Fruit fly (Drosophila melanogaster) whole organism, embryonic: Measurements from ENCODE around the gene CG42579.

Source experiments
- Atf6 ChIP-seq: fragments of 200-800 bp; sonication (Bioruptor generic); IDR thresholded peaks from 2 replicates; pipeline ENCODE4 v1.3.6; 2022; ENCODE audit warnings: missing biosample characterization, missing genetic modification characterization
- CG10321 ChIP-seq: fragments of 200-800 bp; sonication (Bioruptor generic); IDR thresholded peaks from 2 replicates; pipeline ENCODE4 v1.3.6; 2022; ENCODE audit warnings: missing biosample characterization, missing genetic modification characterization
- CG10431 ChIP-seq: fragments of 200-800 bp; sonication (Bioruptor generic); optimal IDR thresholded peaks from 3 replicates; lab custom pipeline; 2018; ENCODE audit warnings: missing biosample characterization, mild to moderate bottlenecking, missing genetic modification characterization
- CG11504 ChIP-seq: fragments of 200-800 bp; sonication (Bioruptor generic); optimal IDR thresholded peaks from 3 replicates; lab custom pipeline; 2019; ENCODE audit warnings: missing biosample characterization, mild to moderate bottlenecking, missing genetic modification characterization, moderate library complexity
- CG12104 ChIP-seq: fragments of 200-800 bp; sonication (Bioruptor generic); optimal IDR thresholded peaks from 3 replicates; lab custom pipeline; 2016; ENCODE audit warnings: missing biosample characterization, missing genetic modification characterization
- CG12236 ChIP-seq: fragments of 200-800 bp; sonication (Bioruptor generic); optimal IDR thresholded peaks from 2 replicates; lab custom pipeline; 2016; ENCODE audit warnings: missing biosample characterization, missing genetic modification characterization
- CG13123 ChIP-seq: fragments of 200-800 bp; sonication (Bioruptor generic); optimal IDR thresholded peaks from 2 replicates; lab custom pipeline; 2016; ENCODE audit warnings: missing biosample characterization, missing genetic modification characterization
- CG13424 ChIP-seq: fragments of 200-800 bp; sonication (Bioruptor generic); optimal IDR thresholded peaks from 2 replicates; lab custom pipeline; 2019; ENCODE audit warnings: missing biosample characterization, mild to moderate bottlenecking, missing genetic modification characterization, moderate library complexity
- CG15073 ChIP-seq: fragments of 200-800 bp; sonication (Bioruptor generic); optimal IDR thresholded peaks from 2 replicates; lab custom pipeline; 2016; ENCODE audit warnings: missing biosample characterization, missing genetic modification characterization
- CG15696 ChIP-seq: fragments of 200-800 bp; sonication (Bioruptor generic); optimal IDR thresholded peaks from 2 replicates; lab custom pipeline; 2019; ENCODE audit warnings: missing biosample characterization, mild to moderate bottlenecking, missing genetic modification characterization, moderate library complexity
- CG16813 ChIP-seq: fragments of 200-800 bp; sonication (Bioruptor generic); IDR thresholded peaks from 3 replicates; pipeline ENCODE4 v1.3.6; 2022; ENCODE audit warnings: missing biosample characterization, missing genetic modification characterization; ENCODE audit not compliant: partially characterized antibody
- CG17612 ChIP-seq: fragments of 200-800 bp; sonication (Bioruptor generic); IDR thresholded peaks from 2 replicates; pipeline ENCODE4 v1.3.6; 2022; ENCODE audit warnings: missing biosample characterization, missing genetic modification characterization
- CG17829 ChIP-seq: fragments of 200-800 bp; optimal IDR thresholded peaks from 2 replicates; lab custom pipeline; 2019; ENCODE audit warnings: missing biosample characterization, mild to moderate bottlenecking, missing genetic modification characterization, moderate library complexity
- CG18011 ChIP-seq: fragments of 200-800 bp; sonication (Bioruptor generic); optimal IDR thresholded peaks from 2 replicates; lab custom pipeline; 2017; ENCODE audit warnings: missing biosample characterization, missing genetic modification characterization, mild to moderate bottlenecking, moderate library complexity, missing genotype
- CG2202 ChIP-seq: fragments of 200-800 bp; sonication (Bioruptor generic); optimal IDR thresholded peaks from 2 replicates; lab custom pipeline; 2018; ENCODE audit warnings: missing biosample characterization, mild to moderate bottlenecking, missing genetic modification characterization
- CG3838 ChIP-seq: fragments of 200-800 bp; sonication (Bioruptor generic); optimal IDR thresholded peaks from 3 replicates; lab custom pipeline; 2016; ENCODE audit warnings: missing biosample characterization, missing genetic modification characterization
- CG4282 ChIP-seq: fragments of 200-800 bp; sonication (Bioruptor generic); optimal IDR thresholded peaks from 2 replicates; lab custom pipeline; 2016; ENCODE audit warnings: missing biosample characterization, missing genetic modification characterization
- CG4617 ChIP-seq: fragments of 200-800 bp; sonication (Bioruptor generic); optimal IDR thresholded peaks from 3 replicates; lab custom pipeline; 2016; ENCODE audit warnings: missing biosample characterization, missing genetic modification characterization, borderline replicate concordance
- CG8944 ChIP-seq: fragments of 200-800 bp; sonication (Bioruptor generic); optimal IDR thresholded peaks from 3 replicates; lab custom pipeline; 2016; ENCODE audit warnings: missing biosample characterization, missing genetic modification characterization
- CG9817 ChIP-seq: fragments of 200-800 bp; sonication (Bioruptor generic); optimal IDR thresholded peaks from 2 replicates; lab custom pipeline; 2018; ENCODE audit warnings: missing biosample characterization, mild to moderate bottlenecking, missing genetic modification characterization, moderate library complexity
- CHES-1-like ChIP-seq: fragments of 200-800 bp; sonication (Bioruptor generic); optimal IDR thresholded peaks from 2 replicates; lab custom pipeline; 2016; ENCODE audit warnings: missing biosample characterization, missing genetic modification characterization
- HLHmδ ChIP-seq: fragments of 200-800 bp; sonication (Bioruptor generic); optimal IDR thresholded peaks from 2 replicates; lab custom pipeline; 2018; ENCODE audit warnings: missing biosample characterization, mild to moderate bottlenecking, missing genetic modification characterization, moderate library complexity
- Lim3 ChIP-seq: fragments of 200-800 bp; sonication (Bioruptor generic); IDR thresholded peaks from 2 replicates; pipeline ENCODE4 v1.3.6; 2022; ENCODE audit warnings: missing biosample characterization, missing genetic modification characterization
- Nf-YB ChIP-seq: fragments of 200-800 bp; sonication (Bioruptor generic); optimal IDR thresholded peaks from 3 replicates; lab custom pipeline; 2019; ENCODE audit warnings: missing biosample characterization, mild to moderate bottlenecking, missing genetic modification characterization, moderate library complexity
- Nf-YC ChIP-seq: fragments of 200-800 bp; optimal IDR thresholded peaks from 3 replicates; lab custom pipeline; 2019; ENCODE audit warnings: missing biosample characterization, mild to moderate bottlenecking, missing genetic modification characterization, moderate library complexity
- Oaz ChIP-seq: fragments of 200-800 bp; sonication (Bioruptor generic); IDR thresholded peaks from 2 replicates; pipeline ENCODE4 v1.3.6; 2022; ENCODE audit warnings: missing biosample characterization, missing genetic modification characterization
- Scr ChIP-seq: fragments of 200-800 bp; sonication (Bioruptor generic); IDR thresholded peaks from 2 replicates; pipeline ENCODE4 v1.3.6; 2022; ENCODE audit warnings: missing biosample characterization, missing genetic modification characterization; ENCODE audit not compliant: partially characterized antibody
- Sry-β ChIP-seq: fragments of 200-800 bp; sonication (Bioruptor generic); optimal IDR thresholded peaks from 2 replicates; lab custom pipeline; 2018; ENCODE audit warnings: missing biosample characterization, mild to moderate bottlenecking, missing genetic modification characterization, moderate library complexity
- Sry-δ ChIP-seq: fragments of 200-800 bp; sonication (Bioruptor generic); optimal IDR thresholded peaks from 2 replicates; lab custom pipeline; 2016; ENCODE audit warnings: missing biosample characterization, missing genetic modification characterization
- Xrp1 ChIP-seq: fragments of 200-800 bp; sonication (Bioruptor generic); IDR thresholded peaks from 2 replicates; pipeline ENCODE4 v1.3.6; 2022; ENCODE audit warnings: missing biosample characterization, missing genetic modification characterization
- bsh ChIP-seq, 2 experiments: fragments of 200-800 bp; sonication (Bioruptor generic); optimal IDR thresholded peaks; 2 replicates each; lab custom pipeline; 2017 to 2018; ENCODE audit warnings: mild to moderate bottlenecking in 2 of 2, missing biosample characterization in 2 of 2, missing genetic modification characterization in 2 of 2, moderate library complexity in 1 of 2
- dimm ChIP-seq: fragments of 200-800 bp; sonication (Bioruptor generic); IDR thresholded peaks from 2 replicates; pipeline ENCODE4 v1.3.6; 2022; ENCODE audit warnings: missing biosample characterization, missing genetic modification characterization
- emc ChIP-seq: fragments of 200-800 bp; sonication (Bioruptor generic); optimal IDR thresholded peaks from 2 replicates; lab custom pipeline; 2016; ENCODE audit warnings: missing biosample characterization, missing genetic modification characterization
- ems ChIP-seq: fragments of 200-800 bp; sonication (Bioruptor generic); optimal IDR thresholded peaks from 3 replicates; lab custom pipeline; 2016; ENCODE audit warnings: missing biosample characterization, missing genetic modification characterization
- esg ChIP-seq: fragments of 200-800 bp; sonication (Bioruptor generic); conservative IDR thresholded peaks from 2 replicates; pipeline ENCODE4 v1.3.6; 2022; ENCODE audit warnings: missing biosample characterization, missing genetic modification characterization
- lab ChIP-seq: fragments of 200-800 bp; sonication (Bioruptor generic); optimal IDR thresholded peaks from 3 replicates; lab custom pipeline; 2017; ENCODE audit warnings: missing biosample characterization, missing genetic modification characterization, mild to moderate bottlenecking, moderate library complexity, missing genetic modification reagents
- mam ChIP-seq: fragments of 200-800 bp; sonication (Bioruptor generic); optimal IDR thresholded peaks from 3 replicates; lab custom pipeline; 2016; ENCODE audit warnings: missing biosample characterization, missing genetic modification characterization
- nerfin-1 ChIP-seq: fragments of 200-800 bp; sonication (Bioruptor generic); optimal IDR thresholded peaks from 3 replicates; lab custom pipeline; 2019; ENCODE audit warnings: missing biosample characterization, mild to moderate bottlenecking, missing genetic modification characterization, moderate library complexity
- nmo ChIP-seq: fragments of 200-800 bp; sonication (Bioruptor generic); optimal IDR thresholded peaks from 2 replicates; lab custom pipeline; 2018; ENCODE audit warnings: missing biosample characterization, mild to moderate bottlenecking, missing genetic modification characterization, moderate library complexity
- odd ChIP-seq: fragments of 200-800 bp; sonication (Bioruptor generic); optimal IDR thresholded peaks from 2 replicates; lab custom pipeline; 2017; ENCODE audit warnings: missing biosample characterization, mild to moderate bottlenecking, missing genetic modification characterization
- pfk ChIP-seq: fragments of 200-800 bp; sonication (Bioruptor generic); optimal IDR thresholded peaks from 2 replicates; lab custom pipeline; 2018; ENCODE audit warnings: missing biosample characterization, mild to moderate bottlenecking, missing genetic modification characterization, moderate library complexity
- prd ChIP-seq, 3 experiments: fragments of >200 bp in 2 of 3; fragments of 200-800 bp in 1 of 3; sonication (Bioruptor generic) in 1 of 3; optimal IDR thresholded peaks in 2 of 3; IDR thresholded peaks in 1 of 3; 2 replicates in 2 of 3; 3 replicates in 1 of 3; pipeline versions ENCODE4 v1.3.6 to Lab custom; 2017 to 2022; ENCODE audit warnings: missing biosample characterization in 1 of 3, missing genetic modification characterization in 1 of 3
- sens-2 ChIP-seq: fragments of 200-800 bp; sonication (Bioruptor generic); IDR thresholded peaks from 2 replicates; pipeline ENCODE4 v1.3.6; 2022; ENCODE audit warnings: missing biosample characterization, missing genetic modification characterization
- slou ChIP-seq: fragments of 200-800 bp; sonication (Bioruptor generic); optimal IDR thresholded peaks from 3 replicates; lab custom pipeline; 2016; ENCODE audit warnings: missing biosample characterization, missing genetic modification characterization
- tap ChIP-seq: fragments of 200-800 bp; optimal IDR thresholded peaks from 3 replicates; lab custom pipeline; 2019; ENCODE audit warnings: missing biosample characterization, mild to moderate bottlenecking, missing genetic modification characterization, moderate library complexity
- tgo ChIP-seq: fragments of 200-800 bp; sonication (Bioruptor generic); IDR thresholded peaks from 3 replicates; pipeline ENCODE4 v1.3.6; 2022; ENCODE audit warnings: missing biosample characterization, missing genetic modification characterization
- tna ChIP-seq: fragments of 200-800 bp; sonication (Bioruptor generic); IDR thresholded peaks from 2 replicates; pipeline ENCODE4 v1.3.6; 2022; ENCODE audit warnings: missing biosample characterization, missing genetic modification characterization; ENCODE audit not compliant: partially characterized antibody
- toy ChIP-seq: fragments of 200-800 bp; sonication (Bioruptor generic); IDR thresholded peaks from 2 replicates; pipeline ENCODE4 v1.3.6; 2022; ENCODE audit warnings: missing biosample characterization, missing genetic modification characterization
- twi ChIP-seq: fragments of 200-800 bp; optimal IDR thresholded peaks from 2 replicates; lab custom pipeline; 2019; ENCODE audit warnings: missing biosample characterization, mild to moderate bottlenecking, missing genetic modification characterization, moderate library complexity
- yki ChIP-seq: fragments of >200 bp; optimal IDR thresholded peaks from 3 replicates; lab custom pipeline; 2018

The CG42579 gene

DNA sequence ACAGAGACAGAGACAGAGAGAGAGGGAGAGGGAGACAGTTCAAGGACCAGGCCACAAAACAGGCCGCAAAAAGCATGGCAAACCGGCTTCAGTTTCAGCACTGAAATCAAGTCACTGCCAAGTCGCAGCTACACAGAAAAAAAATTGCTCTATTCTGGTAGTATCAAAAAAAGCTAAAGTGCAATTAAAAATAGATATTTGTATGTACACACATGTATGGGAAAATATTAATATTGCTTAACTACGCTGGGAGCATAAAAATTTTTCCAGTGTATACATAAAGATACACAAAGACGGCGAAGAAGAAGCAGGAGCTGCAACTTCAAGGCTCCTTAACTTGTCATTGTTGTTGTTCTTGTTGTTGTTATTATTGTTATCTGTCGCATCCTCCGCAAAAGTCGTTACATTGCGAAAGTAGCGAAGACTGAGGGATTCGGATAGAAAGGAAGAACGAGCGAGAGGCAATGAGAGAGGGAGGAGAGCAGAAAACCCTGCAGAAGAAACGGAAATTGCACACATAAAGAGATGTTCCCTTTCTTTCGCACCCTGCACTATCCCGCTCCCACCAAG is 26.3 kb upstream of the CG42579 start (continued):
- TF ChIP-seq CG3838 (GFP tag; lab: Kevin White, UChicago) (no peak), CG11504 (peak; percentile 24), Sry-β (GFP tag; lab: Kevin White, UChicago) (no peak), prd (optimal IDR thresholded peaks at IDR 0.05; lab: Kevin White, UChicago) (no peak), prd (GFP tag; IDR thresholded peaks at IDR 0.05; lab: Robert Waterston, UW) (peak; percentile 51; the same call in 1 of the 3 replicates), Sry-δ (GFP tag; lab: Kevin White, UChicago) (no peak), nerfin-1 (no peak), dimm (no peak), emc (GFP tag; lab: Kevin White, UChicago) (no peak), CG8944 (GFP tag; lab: Kevin White, UChicago) (peak; percentile 9), yki (lab: Kevin White, UChicago) (no peak), Nf-YC (tag; lab: Kevin White, UChicago) (no peak), CG16813 (GFP tag; lab: Robert Waterston, UW) (no peak), CG15073 (GFP tag; lab: Kevin White, UChicago) (no peak), esg (GFP tag; lab: Robert Waterston, UW) (peak; percentile 21; the same call in 1 of the 2 replicates), slou (GFP tag; lab: Kevin White, UChicago) (no peak), tgo (peak; percentile 29; the same call in 1 of the 3 replicates), nmo (GFP tag; lab: Kevin White, UChicago) (peak; percentile 50), CG9817 (peak; percentile 12), Lim3 (GFP tag; lab: Robert Waterston, UW) (no peak), toy (GFP tag; lab: Robert Waterston, UW) (no peak), CG4282 (no peak), twi (tag; lab: Kevin White, UChicago) (no peak), CG10431 (GFP tag; lab: Kevin White, UChicago) (no peak), tap (tag; lab: Kevin White, UChicago) (no peak), odd (GFP tag; lab: Kevin White, UChicago) (no peak), HLHmδ (GFP tag; lab: Kevin White, UChicago) (no peak), CHES-1-like (GFP tag; lab: Kevin White, UChicago) (peak; percentile 11), CG17612 (GFP tag; lab: Robert Waterston, UW) (no peak), CG12104 (no peak), pfk (GFP tag; lab: Kevin White, UChicago) (no peak), Xrp1 (GFP tag; lab: Robert Waterston, UW) (peak; percentile 53; the same call in 1 of the 2 replicates), Oaz (GFP tag; lab: Robert Waterston, UW) (no peak), CG18011 (GFP tag; lab: Kevin White, UChicago) (no peak), mam (GFP tag; lab: Kevin White, UChicago) (peak; percentile 33), tna (GFP tag; lab: Robert Waterston, UW) (no peak), CG10321 (GFP tag; lab: Robert Waterston, UW) (no peak), CG4617 (no peak), lab (GFP tag; lab: Kevin White, UChicago) (no peak), CG12236 (GFP tag; lab: Kevin White, UChicago) (no peak), Atf6 (GFP tag; lab: Robert Waterston, UW) (peak; percentile 19; the same call in 1 of the 2 replicates), CG13424 (tag; lab: Kevin White, UChicago) (no peak), bsh (GFP tag; optimal IDR thresholded peaks at IDR 0.05; lab: Kevin White, UChicago) (peak; percentile 61 to 77), CG2202 (no peak), ems (GFP tag; lab: Kevin White, UChicago) (no peak), CG17829 (tag; lab: Kevin White, UChicago) (no peak), Nf-YB (GFP tag; lab: Kevin White, UChicago) (no peak), Scr (GFP tag; lab: Robert Waterston, UW) (no peak), CG15696 (tag; lab: Kevin White, UChicago) (no peak), CG13123 (no peak), sens-2 (0 out of 2 replicates have a peak, but pooled peaks have one; percentile 14)
